Worm (Caenorhabditis elegans) whole organism, early embryonic: ENCODE measurements around the gene C11H1.7.

Experiments
- B0310.2 ChIP-seq: sonication (generic microtip); optimal IDR thresholded peaks from 2 replicates; lab custom pipeline; 2016; ENCODE audit warnings: mild to moderate bottlenecking, missing genetic modification characterization, missing compliant biosample characterization
- F13C5.2 ChIP-seq: sonication (generic microtip); optimal IDR thresholded peaks from 2 replicates; lab custom pipeline; 2017; ENCODE audit warnings: mild to moderate bottlenecking, missing genetic modification characterization, inconsistent platforms, missing compliant biosample characterization
- aly-1 ChIP-seq: sonication (generic microtip); optimal IDR thresholded peaks from 2 replicates; lab custom pipeline; 2016; ENCODE audit warnings: missing genetic modification characterization, missing compliant biosample characterization
- ama-1 ChIP-seq: fragments of 150-350 bp; optimal IDR thresholded peaks from 2 replicates; lab custom pipeline; 2014
- ceh-36 ChIP-seq: sonication (generic microtip); optimal IDR thresholded peaks from 2 replicates; lab custom pipeline; 2016; ENCODE audit warnings: missing genetic modification characterization, inconsistent platforms, missing compliant biosample characterization
- ets-7 ChIP-seq: sonication (generic microtip); optimal IDR thresholded peaks from 2 replicates; lab custom pipeline; 2016; ENCODE audit warnings: missing genotype, missing genetic modification characterization, missing compliant biosample characterization
- flt-1 ChIP-seq: fragments of 200-800 bp; sonication (Bioruptor generic); IDR thresholded peaks from 2 replicates; pipeline ENCODE4 v1.3.6; 2022; ENCODE audit warnings: missing genetic modification characterization, missing compliant biosample characterization
- hmbx-1 ChIP-seq: sonication (generic microtip); optimal IDR thresholded peaks from 2 replicates; lab custom pipeline; 2016; ENCODE audit warnings: mild to moderate bottlenecking, missing genetic modification characterization, missing compliant biosample characterization
- hmg-4 ChIP-seq: fragments of 200-800 bp; sonication (Bioruptor generic); optimal IDR thresholded peaks from 2 replicates; lab custom pipeline; 2018; ENCODE audit warnings: mild to moderate bottlenecking, missing genetic modification characterization, missing compliant biosample characterization
- hnd-1 ChIP-seq: sonication (generic microtip); optimal IDR thresholded peaks from 2 replicates; lab custom pipeline; 2016; ENCODE audit warnings: missing genetic modification characterization, missing compliant biosample characterization
- pes-1 ChIP-seq: fragments of 200-800 bp; sonication (Bioruptor generic); IDR thresholded peaks from 2 replicates; pipeline ENCODE4 v1.3.6; 2022; ENCODE audit warnings: missing genetic modification reagents, missing genetic modification characterization, missing compliant biosample characterization
- scrt-1 ChIP-seq: fragments of 200-800 bp; sonication (Bioruptor generic); IDR thresholded peaks from 2 replicates; pipeline ENCODE4 v1.3.6; 2022; ENCODE audit warnings: missing genetic modification characterization, missing compliant biosample characterization
- tbx-11 ChIP-seq: fragments of 200-800 bp; sonication (Bioruptor generic); IDR thresholded peaks from 2 replicates; pipeline ENCODE4 v1.3.6; 2022; ENCODE audit warnings: missing genetic modification characterization, missing compliant biosample characterization
- tra-4 ChIP-seq: sonication (generic microtip); optimal IDR thresholded peaks from 2 replicates; lab custom pipeline; 2017; ENCODE audit warnings: missing genetic modification characterization, missing compliant biosample characterization

- no peak for TF ChIP-seq hmbx-1 (tag; lab: Kevin White, UChicago)
- no peak for TF ChIP-seq ets-7 (tag; lab: Kevin White, UChicago)
- no peak for TF ChIP-seq scrt-1
- TF ChIP-seq ama-1 (lab: Kevin White, UChicago): no peak
- TF ChIP-seq ceh-36 (tag; lab: Kevin White, UChicago): no peak
- no peak for TF ChIP-seq F13C5.2 (tag; lab: Kevin White, UChicago)
- no peak for TF ChIP-seq B0310.2 (tag; lab: Kevin White, UChicago)
- no peak for TF ChIP-seq hnd-1 (tag; lab: Kevin White, UChicago)
- TF ChIP-seq aly-1 (tag; lab: Kevin White, UChicago): no peak
- TF ChIP-seq flt-1 (GFP tag; lab: Robert Waterston, UW): no peak
- TF ChIP-seq hmg-4 (GFP tag; lab: Kevin White, UChicago): no peak
- no peak for TF ChIP-seq pes-1 (GFP tag; lab: Robert Waterston, UW)
- TF ChIP-seq tbx-11: no peak
- no peak for TF ChIP-seq tra-4
Measured at ce11 chrX:14303078-14303477, 24.1 kb upstream of the C11H1.7 start, which contains the start of gene C11H1.5.
